Worm (Caenorhabditis elegans) whole organism, young adult: ENCODE results near the gene M05D6.1.

ENCODE experiments used
- B0261.1 ChIP-seq: sonication (generic microtip); optimal IDR thresholded peaks from 2 replicates; lab custom pipeline; 2016; ENCODE audit warnings: mild to moderate bottlenecking, missing genetic modification characterization, moderate library complexity, missing compliant biosample characterization
- C06A6.2 ChIP-seq: fragments of 200-800 bp; sonication (Bioruptor generic); conservative IDR thresholded peaks from 2 replicates; pipeline ENCODE4 v1.3.6; 2022; ENCODE audit warnings: missing genetic modification characterization, missing compliant biosample characterization
- akir-1 ChIP-seq: fragments of 200-800 bp; sonication (Bioruptor generic); optimal IDR thresholded peaks from 2 replicates; lab custom pipeline; 2018; ENCODE audit warnings: mild to moderate bottlenecking, missing genetic modification characterization, moderate library complexity, missing compliant biosample characterization
- bed-1 ChIP-seq: fragments of 200-800 bp; sonication (Bioruptor generic); IDR thresholded peaks from 2 replicates; pipeline ENCODE4 v1.3.6; 2022; ENCODE audit warnings: missing genetic modification reagents, missing genetic modification characterization, missing compliant biosample characterization
- die-1 ChIP-seq: sonication (generic microtip); optimal IDR thresholded peaks from 2 replicates; lab custom pipeline; 2016; ENCODE audit warnings: missing genotype, mild to moderate bottlenecking, missing genetic modification characterization, missing compliant biosample characterization
- dpff-1 ChIP-seq: sonication (generic microtip); optimal IDR thresholded peaks from 2 replicates; lab custom pipeline; 2017; ENCODE audit warnings: mild to moderate bottlenecking, missing genetic modification characterization, missing compliant biosample characterization
- ekl-4 ChIP-seq: fragments of 200-800 bp; sonication (Bioruptor generic); IDR thresholded peaks from 2 replicates; pipeline ENCODE4 v1.3.6; 2022; ENCODE audit warnings: missing genetic modification reagents, missing genetic modification characterization, missing compliant biosample characterization
- hlh-26 ChIP-seq: fragments of 200-800 bp; sonication (Bioruptor generic); conservative IDR thresholded peaks from 2 replicates; pipeline ENCODE4 v1.3.6; 2022; ENCODE audit warnings: missing genetic modification reagents, missing genetic modification characterization, missing compliant biosample characterization
- madf-6 ChIP-seq: fragments of 200-800 bp; sonication (Bioruptor generic); IDR thresholded peaks from 2 replicates; pipeline ENCODE4 v1.3.6; 2022; ENCODE audit warnings: missing genetic modification reagents, missing genetic modification characterization, missing compliant biosample characterization
- pha-4 ChIP-seq: fragments of 150-350 bp; sonication (generic microtip); optimal IDR thresholded peaks from 2 replicates; lab custom pipeline; 2014; ENCODE audit warnings: missing biosample characterization, missing genetic modification reagents, missing genetic modification characterization
- sdz-38 ChIP-seq: sonication (generic microtip); optimal IDR thresholded peaks from 2 replicates; lab custom pipeline; 2016; ENCODE audit warnings: missing genotype, missing genetic modification characterization, missing compliant biosample characterization
- sptf-2 ChIP-seq: fragments of 200-800 bp; sonication (Bioruptor generic); optimal IDR thresholded peaks from 2 replicates; lab custom pipeline; 2018; ENCODE audit warnings: mild to moderate bottlenecking, missing genetic modification characterization, missing compliant biosample characterization
- unc-130 ChIP-seq: sonication (generic microtip); optimal IDR thresholded peaks from 2 replicates; lab custom pipeline; 2016; ENCODE audit warnings: missing genetic modification reagents, missing genetic modification characterization, missing compliant biosample characterization

DNA sequence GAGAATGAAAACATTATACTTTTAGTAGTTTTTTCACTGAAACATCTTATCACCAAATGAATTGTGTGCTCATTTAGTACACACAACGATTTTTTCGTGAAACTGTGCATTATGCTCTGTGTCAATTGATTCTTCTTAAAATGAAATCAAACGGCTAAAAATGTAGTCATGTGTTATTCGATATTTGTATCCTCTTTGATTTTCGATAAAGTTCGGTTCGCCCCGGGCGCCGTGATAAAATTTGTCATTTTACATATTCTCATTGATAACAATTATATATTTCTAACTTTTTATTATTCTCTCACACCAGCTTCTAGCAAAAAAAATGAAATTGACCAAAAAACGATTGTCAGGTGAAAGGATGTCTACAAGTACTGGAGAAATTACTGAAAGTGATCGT is 39.5 kb upstream of the M05D6.1 start, which contains the start of gene ctg-2:
- TF ChIP-seq madf-6 (GFP tag; lab: Robert Waterston, UW) = no peak
- TF ChIP-seq pha-4 = no peak
- TF ChIP-seq sdz-38 (tag; lab: Kevin White, UChicago) = no peak
- no peak for TF ChIP-seq dpff-1 (tag; lab: Kevin White, UChicago)
- TF ChIP-seq ekl-4 (GFP tag; lab: Robert Waterston, UW) = no peak
- no peak for TF ChIP-seq bed-1
- TF ChIP-seq die-1 (tag; lab: Kevin White, UChicago) = no peak
- no peak for TF ChIP-seq hlh-26 (GFP tag; lab: Robert Waterston, UW)
- TF ChIP-seq unc-130 (GFP tag; lab: Kevin White, UChicago) = no peak
- TF ChIP-seq B0261.1 (tag; lab: Kevin White, UChicago) = no peak
- no peak for TF ChIP-seq sptf-2
- TF ChIP-seq C06A6.2 (GFP tag; lab: Robert Waterston, UW) = no peak
- TF ChIP-seq akir-1 (GFP tag; lab: Kevin White, UChicago) = no peak
